Worm (Caenorhabditis elegans) whole organism, mixed stage, embryonic: ENCODE measurements around the gene rab-3.

ENCODE experiments used
- M03D4.4 ChIP-seq: sonication (generic microtip); optimal IDR thresholded peaks from 2 replicates; lab custom pipeline; 2017; ENCODE audit warnings: mild to moderate bottlenecking, missing genetic modification characterization, missing compliant biosample characterization
- bed-3 ChIP-seq: fragments of 200-800 bp; sonication (Bioruptor generic); optimal IDR thresholded peaks from 3 replicates; lab custom pipeline; 2018; ENCODE audit warnings: mild to moderate bottlenecking, missing genetic modification characterization, moderate library complexity, missing compliant biosample characterization
- blmp-1 ChIP-seq: fragments of 150-350 bp; optimal IDR thresholded peaks from 2 replicates; lab custom pipeline; 2014; ENCODE audit warnings: missing biosample characterization, missing genetic modification characterization
- ceh-39 ChIP-seq: fragments of 150-350 bp; optimal IDR thresholded peaks from 2 replicates; lab custom pipeline; 2014; ENCODE audit warnings: missing biosample characterization, missing genetic modification characterization
- ceh-43 ChIP-seq: fragments of 200-800 bp; sonication (Bioruptor generic); optimal IDR thresholded peaks from 2 replicates; lab custom pipeline; 2018; ENCODE audit warnings: mild to moderate bottlenecking, missing genetic modification characterization, moderate library complexity, missing compliant biosample characterization
- ceh-83 ChIP-seq: fragments of 200-800 bp; sonication (Bioruptor generic); optimal IDR thresholded peaks from 2 replicates; lab custom pipeline; 2018; ENCODE audit warnings: mild to moderate bottlenecking, missing genetic modification characterization, missing compliant biosample characterization
- ces-1 ChIP-seq: fragments of 150-350 bp; optimal IDR thresholded peaks from 2 replicates; lab custom pipeline; 2014; ENCODE audit warnings: missing biosample characterization, missing genetic modification reagents, missing genetic modification characterization
- cnd-1 ChIP-seq: fragments of 200-800 bp; sonication (Bioruptor generic); optimal IDR thresholded peaks from 2 replicates; lab custom pipeline; 2018; ENCODE audit warnings: mild to moderate bottlenecking, missing genetic modification characterization, missing compliant biosample characterization
- drap-1 ChIP-seq: fragments of 200-800 bp; sonication (Bioruptor generic); optimal IDR thresholded peaks from 3 replicates; lab custom pipeline; 2018; ENCODE audit warnings: mild to moderate bottlenecking, missing genetic modification characterization, missing compliant biosample characterization
- elt-1 ChIP-seq: sonication (generic microtip); optimal IDR thresholded peaks from 2 replicates; lab custom pipeline; 2017; ENCODE audit warnings: missing genetic modification characterization, mild to moderate bottlenecking, missing compliant biosample characterization, antibody characterized with exemption, moderate library complexity, borderline replicate concordance; ENCODE audit not compliant: insufficient read depth
- flh-1 ChIP-seq: fragments of 200-800 bp; sonication (Bioruptor generic); optimal IDR thresholded peaks from 2 replicates; lab custom pipeline; 2018; ENCODE audit warnings: mild to moderate bottlenecking, missing genetic modification characterization, moderate library complexity, missing compliant biosample characterization
- ham-2 ChIP-seq: fragments of 200-800 bp; sonication (Bioruptor generic); optimal IDR thresholded peaks from 2 replicates; lab custom pipeline; 2018; ENCODE audit warnings: mild to moderate bottlenecking, missing genetic modification characterization, missing compliant biosample characterization
- hlh-1 ChIP-seq: fragments of 150-350 bp; optimal IDR thresholded peaks from 2 replicates; lab custom pipeline; 2014; ENCODE audit warnings: missing biosample characterization, missing genetic modification reagents, missing genetic modification characterization
- lin-13 ChIP-seq: fragments of 150-350 bp; optimal IDR thresholded peaks from 2 replicates; lab custom pipeline; 2014; ENCODE audit warnings: missing biosample characterization, missing genetic modification characterization
- lin-32 ChIP-seq: fragments of 200-800 bp; sonication (Bioruptor generic); optimal IDR thresholded peaks from 2 replicates; lab custom pipeline; 2018; ENCODE audit warnings: mild to moderate bottlenecking, missing genetic modification characterization, missing compliant biosample characterization
- lsy-2 ChIP-seq: fragments of 150-350 bp; optimal IDR thresholded peaks from 2 replicates; lab custom pipeline; 2014; ENCODE audit warnings: missing biosample characterization, missing genetic modification characterization
- mab-5 ChIP-seq: fragments of 150-350 bp; optimal IDR thresholded peaks from 2 replicates; lab custom pipeline; 2014; ENCODE audit warnings: missing biosample characterization, missing genetic modification characterization
- mep-1 ChIP-seq: fragments of 150-350 bp; optimal IDR thresholded peaks from 2 replicates; lab custom pipeline; 2017; ENCODE audit warnings: missing biosample characterization, missing genetic modification reagents, missing genetic modification characterization, inconsistent platforms
- mls-2 ChIP-seq: sonication (generic microtip); optimal IDR thresholded peaks from 2 replicates; lab custom pipeline; 2016; ENCODE audit warnings: mild to moderate bottlenecking, missing genetic modification characterization, moderate library complexity, missing compliant biosample characterization
- nhr-12 ChIP-seq: fragments of 150-350 bp; optimal IDR thresholded peaks from 2 replicates; lab custom pipeline; 2014; ENCODE audit warnings: missing biosample characterization, missing genetic modification characterization
- nhr-2 ChIP-seq: fragments of 150-350 bp; optimal IDR thresholded peaks from 2 replicates; lab custom pipeline; 2014; ENCODE audit warnings: missing biosample characterization, missing genetic modification characterization
- nhr-237 ChIP-seq: fragments of 150-350 bp; optimal IDR thresholded peaks from 2 replicates; lab custom pipeline; 2014; ENCODE audit warnings: missing biosample characterization, missing genetic modification characterization
- nhr-28 ChIP-seq: fragments of 150-350 bp; optimal IDR thresholded peaks from 2 replicates; lab custom pipeline; 2014; ENCODE audit warnings: missing biosample characterization, missing genetic modification characterization
- nhr-76 ChIP-seq: sonication (generic microtip); optimal IDR thresholded peaks from 2 replicates; lab custom pipeline; 2017; ENCODE audit warnings: missing biosample characterization, missing genetic modification characterization
- pha-4 ChIP-seq: fragments of 150-350 bp; optimal IDR thresholded peaks from 2 replicates; lab custom pipeline; 2018; ENCODE audit warnings: missing biosample characterization, missing genetic modification reagents, missing genetic modification characterization
- sem-2 ChIP-seq: fragments of 200-800 bp; sonication (Bioruptor generic); optimal IDR thresholded peaks from 2 replicates; lab custom pipeline; 2018; ENCODE audit warnings: mild to moderate bottlenecking, missing genetic modification characterization, missing compliant biosample characterization
- snpc-4 ChIP-seq: fragments of 150-350 bp; optimal IDR thresholded peaks from 2 replicates; lab custom pipeline; 2014; ENCODE audit warnings: missing biosample characterization, missing genetic modification characterization
- sptf-1 ChIP-seq: sonication (generic microtip); optimal IDR thresholded peaks from 2 replicates; lab custom pipeline; 2017; ENCODE audit warnings: mild to moderate bottlenecking, missing genetic modification characterization, moderate library complexity, missing compliant biosample characterization
- tbx-8 ChIP-seq: fragments of 200-800 bp; sonication (Bioruptor generic); optimal IDR thresholded peaks from 2 replicates; lab custom pipeline; 2018; ENCODE audit warnings: mild to moderate bottlenecking, missing genetic modification characterization, moderate library complexity, missing compliant biosample characterization
- unc-39 ChIP-seq: fragments of 150-350 bp; optimal IDR thresholded peaks from 2 replicates; lab custom pipeline; 2014; ENCODE audit warnings: missing biosample characterization, missing genetic modification characterization
- unc-62 ChIP-seq: fragments of 150-350 bp; optimal IDR thresholded peaks from 2 replicates; lab custom pipeline; 2014; ENCODE audit warnings: missing biosample characterization, missing genetic modification reagents, missing genetic modification characterization
- zip-8 ChIP-seq: fragments of 150-350 bp; optimal IDR thresholded peaks from 2 replicates; lab custom pipeline; 2014; ENCODE audit warnings: missing biosample characterization, missing genetic modification characterization
- ztf-11 ChIP-seq: fragments of 150-350 bp; optimal IDR thresholded peaks from 2 replicates; lab custom pipeline; 2014; ENCODE audit warnings: missing biosample characterization, missing genetic modification characterization

rab-3 gene

ce11 chrII:5698869-5699268 lies 28.8 kb downstream of the rab-3 start, which contains the start of the genes C25H3.10 and C25H3.1:
C25H3.10 (minus strand) TSS chrII:5698969.
C25H3.1 (plus strand) TSS chrII:5699071.
- TF ChIP-seq flh-1 (GFP tag; lab: Kevin White, UChicago) (no peak), mls-2 (tag; lab: Kevin White, UChicago) (no peak), mep-1 (tag; lab: Kevin White, UChicago) (no peak), ces-1 (no peak), bed-3 (GFP tag; lab: Kevin White, UChicago) (no peak), sem-2 (GFP tag; lab: Kevin White, UChicago) (no peak), lin-13 (tag; lab: Kevin White, UChicago) (no peak), blmp-1 (no peak), pha-4 (no peak), unc-39 (tag; lab: Kevin White, UChicago) (no peak), lin-32 (GFP tag; lab: Kevin White, UChicago) (no peak), ham-2 (GFP tag; lab: Kevin White, UChicago) (no peak), ceh-39 (tag; lab: Kevin White, UChicago) (no peak), ceh-43 (GFP tag; lab: Kevin White, UChicago) (no peak), cnd-1 (tag; lab: Kevin White, UChicago) (no peak), ztf-11 (tag; lab: Kevin White, UChicago) (no peak), drap-1 (GFP tag; lab: Kevin White, UChicago) (no peak)

ce11 chrII:5698254-5698653 lies 29.4 kb downstream of the rab-3 start:
- no peak for TF ChIP-seq nhr-28 (tag; lab: Kevin White, UChicago)
- no peak for TF ChIP-seq ztf-11 (tag; lab: Kevin White, UChicago)
- no peak for TF ChIP-seq nhr-237 (tag; lab: Kevin White, UChicago)
- no peak for TF ChIP-seq lsy-2
- no peak for TF ChIP-seq drap-1 (GFP tag; lab: Kevin White, UChicago)
- TF ChIP-seq elt-1, result no peak
- TF ChIP-seq ces-1, result no peak
- no peak for TF ChIP-seq lin-13 (tag; lab: Kevin White, UChicago)
- TF ChIP-seq tbx-8, result no peak
- no peak for TF ChIP-seq ceh-39 (tag; lab: Kevin White, UChicago)
- no peak for TF ChIP-seq lin-32 (GFP tag; lab: Kevin White, UChicago)
- no peak for TF ChIP-seq sptf-1 (tag; lab: Kevin White, UChicago)
- no peak for TF ChIP-seq ceh-83 (GFP tag; lab: Kevin White, UChicago)
- TF ChIP-seq nhr-76, result no peak
- TF ChIP-seq hlh-1 (tag; lab: Kevin White, UChicago), result no peak

- no peak for TF ChIP-seq snpc-4 (tag; lab: Kevin White, UChicago)
- no peak for TF ChIP-seq blmp-1
- TF ChIP-seq pha-4, result no peak
- TF ChIP-seq hlh-1 (tag; lab: Kevin White, UChicago), result no peak
- no peak for TF ChIP-seq M03D4.4 (tag; lab: Kevin White, UChicago)
- no peak for TF ChIP-seq mls-2 (tag; lab: Kevin White, UChicago)
- TF ChIP-seq zip-8 (tag; lab: Kevin White, UChicago), result no peak
- no peak for TF ChIP-seq unc-62
- no peak for TF ChIP-seq bed-3 (GFP tag; lab: Kevin White, UChicago)
- TF ChIP-seq flh-1 (GFP tag; lab: Kevin White, UChicago), result no peak
- TF ChIP-seq lin-32 (GFP tag; lab: Kevin White, UChicago), result no peak
- no peak for TF ChIP-seq ces-1
- TF ChIP-seq sptf-1 (tag; lab: Kevin White, UChicago), result no peak
- TF ChIP-seq ceh-83 (GFP tag; lab: Kevin White, UChicago), result no peak
- no peak for TF ChIP-seq mab-5 (tag; lab: Kevin White, UChicago)
- TF ChIP-seq ceh-43 (GFP tag; lab: Kevin White, UChicago), result no peak
- no peak for TF ChIP-seq nhr-12 (tag; lab: Kevin White, UChicago)
- TF ChIP-seq nhr-76, result no peak
- no peak for TF ChIP-seq nhr-2 (tag; lab: Kevin White, UChicago)
Observed at ce11 chrII:5697338-5697737, 30.3 kb downstream of the rab-3 start.

- TF ChIP-seq drap-1 (GFP tag; lab: Kevin White, UChicago) (no peak), elt-1 (no peak), lsy-2 (no peak), sptf-1 (tag; lab: Kevin White, UChicago) (no peak), nhr-12 (tag; lab: Kevin White, UChicago) (no peak), cnd-1 (tag; lab: Kevin White, UChicago) (no peak), nhr-2 (tag; lab: Kevin White, UChicago) (no peak), ceh-83 (GFP tag; lab: Kevin White, UChicago) (no peak), nhr-28 (tag; lab: Kevin White, UChicago) (no peak), flh-1 (GFP tag; lab: Kevin White, UChicago) (no peak), M03D4.4 (tag; lab: Kevin White, UChicago) (no peak), unc-62 (no peak), ham-2 (GFP tag; lab: Kevin White, UChicago) (no peak), unc-39 (tag; lab: Kevin White, UChicago) (no peak), nhr-237 (tag; lab: Kevin White, UChicago) (no peak), lin-32 (GFP tag; lab: Kevin White, UChicago) (no peak)
Observed at ce11 chrII:5696218-5696617, 31.4 kb downstream of the rab-3 start.
